Worm (Caenorhabditis elegans) whole organism, L4 larva: Measurements from ENCODE around the gene gdh-1.

Experiments
- D1046.2 ChIP-seq: fragments of 200-800 bp; sonication (Bioruptor generic); IDR thresholded peaks from 2 replicates; pipeline ENCODE4 v1.3.6; 2022; ENCODE audit warnings: missing genetic modification characterization, missing compliant biosample characterization
- F44E2.7 ChIP-seq: fragments of 200-800 bp; sonication (Bioruptor generic); IDR thresholded peaks from 2 replicates; pipeline ENCODE4 v2.1.2; 2022; ENCODE audit warnings: missing genetic modification characterization, missing compliant biosample characterization
- R02D3.7 ChIP-seq: fragments of 150-350 bp; sonication (generic microtip); optimal IDR thresholded peaks from 3 replicates; lab custom pipeline; 2014; ENCODE audit warnings: missing biosample characterization, missing genetic modification characterization
- T20F7.1 ChIP-seq: fragments of 200-800 bp; sonication (Bioruptor generic); optimal IDR thresholded peaks from 2 replicates; lab custom pipeline; 2018; ENCODE audit warnings: mild to moderate bottlenecking, missing genetic modification characterization, missing compliant biosample characterization
- T26A8.4 ChIP-seq: fragments of 200-800 bp; sonication (Bioruptor generic); IDR thresholded peaks from 2 replicates; pipeline ENCODE4 v1.3.6; 2022; ENCODE audit warnings: missing genetic modification characterization, missing compliant biosample characterization
- ZK337.2 ChIP-seq: fragments of 200-800 bp; sonication (Bioruptor generic); IDR thresholded peaks from 2 replicates; pipeline ENCODE4 v1.3.6; 2022; ENCODE audit warnings: missing genetic modification reagents, missing genetic modification characterization, missing compliant biosample characterization
- ZK546.5 ChIP-seq, 2 experiments: sonication (generic microtip); optimal IDR thresholded peaks; 2 replicates each; lab custom pipeline; 2017; ENCODE audit warnings: missing biosample characterization in 2 of 2, missing genetic modification characterization in 2 of 2
- aha-1 ChIP-seq: fragments of 150-350 bp; peaks from one replicate; lab custom pipeline; 2014; ENCODE audit warnings: missing biosample characterization, missing genetic modification characterization
- arid-1 ChIP-seq: fragments of 200-800 bp; sonication (Bioruptor generic); conservative IDR thresholded peaks from 2 replicates; pipeline ENCODE4 v1.3.6; 2022; ENCODE audit warnings: missing genetic modification reagents, missing genetic modification characterization, missing compliant biosample characterization
- ceh-28 ChIP-seq: fragments of 150-350 bp; optimal IDR thresholded peaks from 2 replicates; lab custom pipeline; 2014; ENCODE audit warnings: missing biosample characterization, missing genetic modification reagents, missing genetic modification characterization
- ceh-62 ChIP-seq: sonication (generic microtip); optimal IDR thresholded peaks from 2 replicates; lab custom pipeline; 2017; ENCODE audit warnings: missing biosample characterization, missing genetic modification characterization
- ces-1 ChIP-seq: fragments of 150-350 bp; sonication (generic microtip); optimal IDR thresholded peaks from 4 replicates; lab custom pipeline; 2014; ENCODE audit warnings: missing biosample characterization, missing genetic modification reagents, missing genetic modification characterization
- daf-16 ChIP-seq, 3 experiments: sonication (generic microtip); optimal IDR thresholded peaks; 2 replicates each; lab custom pipeline; 2016 to 2017; ENCODE audit warnings: missing genetic modification characterization in 3 of 3, missing genetic modification reagents in 3 of 3, mild to moderate bottlenecking in 2 of 3, missing compliant biosample characterization in 2 of 3, missing biosample characterization in 1 of 3, moderate library complexity in 1 of 3
- daf-8 ChIP-seq: fragments of 200-800 bp; sonication (Bioruptor generic); IDR thresholded peaks from 2 replicates; pipeline ENCODE4 v1.3.6; 2022; ENCODE audit warnings: missing genetic modification characterization, missing compliant biosample characterization
- dmd-6 ChIP-seq: fragments of 200-800 bp; sonication (Bioruptor generic); IDR thresholded peaks from 2 replicates; pipeline ENCODE4 v1.3.6; 2022; ENCODE audit warnings: missing genetic modification reagents, missing genetic modification characterization, missing compliant biosample characterization
- dmd-8 ChIP-seq: fragments of 200-800 bp; sonication (Bioruptor generic); IDR thresholded peaks from 2 replicates; pipeline ENCODE4 v1.3.6; 2022; ENCODE audit warnings: missing genetic modification characterization, missing compliant biosample characterization
- duxl-1 ChIP-seq: sonication (generic microtip); optimal IDR thresholded peaks from 2 replicates; lab custom pipeline; 2016; ENCODE audit warnings: mild to moderate bottlenecking, missing genetic modification characterization, moderate library complexity, missing compliant biosample characterization; ENCODE audit not compliant: poor library complexity
- dve-1 ChIP-seq: sonication (generic microtip); optimal IDR thresholded peaks from 2 replicates; lab custom pipeline; 2017; ENCODE audit warnings: antibody characterized with exemption, mild to moderate bottlenecking, missing genetic modification characterization, missing compliant biosample characterization; ENCODE audit not compliant: insufficient read depth
- fos-1 ChIP-seq: fragments of 150-350 bp; optimal IDR thresholded peaks from 2 replicates; lab custom pipeline; 2014; ENCODE audit warnings: missing biosample characterization, missing genetic modification characterization
- hif-1 ChIP-seq, 2 experiments: sonication (generic microtip); optimal IDR thresholded peaks; 2 replicates each; lab custom pipeline; 2016 to 2017; ENCODE audit warnings: missing compliant biosample characterization in 2 of 2, missing genetic modification characterization in 2 of 2, missing genetic modification reagents in 2 of 2, missing genotype in 2 of 2, mild to moderate bottlenecking in 1 of 2
- jun-1 ChIP-seq: fragments of 150-350 bp; optimal IDR thresholded peaks from 2 replicates; lab custom pipeline; 2014; ENCODE audit warnings: missing biosample characterization, missing genetic modification reagents, missing genetic modification characterization
- lin-13 ChIP-seq: fragments of 150-350 bp; optimal IDR thresholded peaks from 2 replicates; lab custom pipeline; 2014; ENCODE audit warnings: missing biosample characterization, missing genetic modification reagents, missing genetic modification characterization
- lin-38 ChIP-seq: fragments of 200-800 bp; sonication (Bioruptor generic); IDR thresholded peaks from 2 replicates; pipeline ENCODE4 v1.3.6; 2022; ENCODE audit warnings: missing genetic modification reagents, missing genetic modification characterization, missing compliant biosample characterization
- lsy-2 ChIP-seq, 2 experiments: fragments of 150-350 bp in 1 of 2; sonication (generic microtip) in 1 of 2; optimal IDR thresholded peaks; 2 replicates each; lab custom pipeline; 2014 to 2017; ENCODE audit warnings: missing biosample characterization in 2 of 2, missing genetic modification characterization in 2 of 2
- madf-5 ChIP-seq, 2 experiments: fragments of 200-800 bp; sonication (Bioruptor generic); IDR thresholded peaks; 2 replicates each; pipeline ENCODE4 v1.3.6; 2022; ENCODE audit warnings: missing compliant biosample characterization in 2 of 2, missing genetic modification characterization in 2 of 2
- mes-2 ChIP-seq: sonication (generic microtip); optimal IDR thresholded peaks from 2 replicates; lab custom pipeline; 2016; ENCODE audit warnings: missing genotype, mild to moderate bottlenecking, missing genetic modification characterization, missing compliant biosample characterization; ENCODE audit not compliant: poor library complexity, severe bottlenecking
- mxl-2 ChIP-seq: fragments of 200-800 bp; sonication (Bioruptor generic); conservative IDR thresholded peaks from 2 replicates; pipeline ENCODE4 v1.3.6; 2022; ENCODE audit warnings: missing genetic modification reagents, missing genetic modification characterization, missing compliant biosample characterization
- mxl-3 ChIP-seq: fragments of 200-800 bp; sonication (Bioruptor generic); optimal IDR thresholded peaks from 2 replicates; lab custom pipeline; 2018; ENCODE audit warnings: mild to moderate bottlenecking, missing genetic modification characterization, missing compliant biosample characterization
- nhr-10 ChIP-seq: fragments of 150-350 bp; optimal IDR thresholded peaks from 2 replicates; lab custom pipeline; 2014; ENCODE audit warnings: missing biosample characterization, missing genetic modification characterization
- nhr-102 ChIP-seq: sonication (generic microtip); optimal IDR thresholded peaks from 2 replicates; lab custom pipeline; 2016; ENCODE audit warnings: mild to moderate bottlenecking, missing genetic modification characterization, moderate library complexity, missing compliant biosample characterization
- nhr-11 ChIP-seq: fragments of 150-350 bp; optimal IDR thresholded peaks from 2 replicates; lab custom pipeline; 2014; ENCODE audit warnings: missing biosample characterization, missing genetic modification characterization
- nhr-28 ChIP-seq: fragments of 150-350 bp; optimal IDR thresholded peaks from 2 replicates; lab custom pipeline; 2014; ENCODE audit warnings: missing biosample characterization, missing genetic modification characterization
- nhr-42 ChIP-seq: fragments of 200-800 bp; sonication (Bioruptor generic); IDR thresholded peaks from 2 replicates; pipeline ENCODE4 v1.3.6; 2022; ENCODE audit warnings: missing genetic modification characterization, missing compliant biosample characterization
- nhr-48 ChIP-seq: sonication (generic microtip); optimal IDR thresholded peaks from 2 replicates; lab custom pipeline; 2016; ENCODE audit warnings: mild to moderate bottlenecking, missing genetic modification characterization, missing compliant biosample characterization
- nhr-6 ChIP-seq: fragments of 150-350 bp; optimal IDR thresholded peaks from 2 replicates; lab custom pipeline; 2014; ENCODE audit warnings: missing biosample characterization, missing genetic modification characterization
- nhr-77 ChIP-seq: fragments of 150-350 bp; optimal IDR thresholded peaks from 2 replicates; lab custom pipeline; 2014; ENCODE audit warnings: missing biosample characterization, missing genetic modification characterization
- pha-4 ChIP-seq, 2 experiments: fragments of 150-350 bp in 1 of 2; fragments of 200-800 bp in 1 of 2; sonication (Bioruptor generic) in 1 of 2; IDR thresholded peaks in 1 of 2; optimal IDR thresholded peaks in 1 of 2; 2 replicates each; pipeline versions ENCODE4 v1.3.6 to Lab custom; 2014 to 2022; ENCODE audit warnings: missing genetic modification characterization in 2 of 2, missing genetic modification reagents in 2 of 2, missing biosample characterization in 1 of 2, missing compliant biosample characterization in 1 of 2
- pqm-1 ChIP-seq: sonication (generic microtip); optimal IDR thresholded peaks from 2 replicates; lab custom pipeline; 2017; ENCODE audit warnings: missing biosample characterization, missing genetic modification characterization
- rbr-2 ChIP-seq: sonication (generic microtip); optimal IDR thresholded peaks from 2 replicates; lab custom pipeline; 2016; ENCODE audit warnings: missing genotype, missing genetic modification characterization, missing compliant biosample characterization
- sdz-12 ChIP-seq: fragments of 200-800 bp; sonication (Bioruptor generic); optimal IDR thresholded peaks from 2 replicates; lab custom pipeline; 2018; ENCODE audit warnings: mild to moderate bottlenecking, missing genetic modification characterization, missing compliant biosample characterization
- set-16 ChIP-seq: fragments of 200-800 bp; sonication (Bioruptor generic); IDR thresholded peaks from 2 replicates; pipeline ENCODE4 v1.3.6; 2022; ENCODE audit warnings: missing genetic modification reagents, missing genetic modification characterization, missing compliant biosample characterization
- snpc-4 ChIP-seq: fragments of 150-350 bp; optimal IDR thresholded peaks from 2 replicates; lab custom pipeline; 2014; ENCODE audit warnings: missing biosample characterization, missing genetic modification characterization
- spr-1 ChIP-seq: sonication (generic microtip); optimal IDR thresholded peaks from 2 replicates; lab custom pipeline; 2016; ENCODE audit warnings: mild to moderate bottlenecking, missing genetic modification characterization, missing compliant biosample characterization
- tag-97 ChIP-seq: fragments of 200-800 bp; sonication (Bioruptor generic); IDR thresholded peaks from 2 replicates; pipeline ENCODE4 v1.3.6; 2022; ENCODE audit warnings: missing genetic modification characterization, missing compliant biosample characterization
- unc-130 ChIP-seq: sonication (generic microtip); optimal IDR thresholded peaks from 2 replicates; lab custom pipeline; 2016; ENCODE audit warnings: missing genetic modification reagents, missing genetic modification characterization, missing compliant biosample characterization
- zag-1 ChIP-seq: fragments of 150-350 bp; optimal IDR thresholded peaks from 2 replicates; lab custom pipeline; 2014; ENCODE audit warnings: missing biosample characterization, missing genetic modification characterization
- zip-11 ChIP-seq: fragments of 200-800 bp; sonication (Bioruptor generic); IDR thresholded peaks from 2 replicates; pipeline ENCODE4 v1.3.6; 2022; ENCODE audit warnings: missing genetic modification characterization, missing compliant biosample characterization
- zip-2 ChIP-seq: fragments of 150-350 bp; optimal IDR thresholded peaks from 2 replicates; lab custom pipeline; 2014; ENCODE audit warnings: missing biosample characterization, missing genetic modification characterization
- ztf-7 ChIP-seq: fragments of 150-350 bp; optimal IDR thresholded peaks from 2 replicates; lab custom pipeline; 2014; ENCODE audit warnings: missing biosample characterization, missing genetic modification characterization

Gene gdh-1

ce11 chrIV:11914837-11915737 is 38.0 kb upstream of the gdh-1 start, which contains the start of gene fat-6 (continued):
- no peak for TF ChIP-seq F44E2.7 (GFP tag; lab: Robert Waterston, UW)
- TF ChIP-seq lsy-2 (tag; optimal IDR thresholded peaks at IDR 0.05; lab: Kevin White, UChicago) = peak in 1 of 2 experiments; percentile 18
- TF ChIP-seq ces-1 = no peak
- peak; percentile 52 for TF ChIP-seq nhr-10
- no peak for TF ChIP-seq nhr-6 (tag; lab: Kevin White, UChicago)
- no peak for TF ChIP-seq mes-2 (tag; lab: Kevin White, UChicago)
- TF ChIP-seq R02D3.7 (tag; lab: Kevin White, UChicago) = no peak
- TF ChIP-seq nhr-42 = no peak
- peak; percentile 38 for TF ChIP-seq nhr-48
- TF ChIP-seq ceh-62 (tag; lab: Kevin White, UChicago) = no peak
- TF ChIP-seq ceh-28 (tag; lab: Kevin White, UChicago) = no peak
- peak; percentile 30; the same call in 1 of the 2 replicates for TF ChIP-seq T26A8.4 (GFP tag; lab: Robert Waterston, UW)
- TF ChIP-seq snpc-4 (tag; lab: Kevin White, UChicago) = no peak
- no peak for TF ChIP-seq zag-1 (tag; lab: Kevin White, UChicago)
- TF ChIP-seq spr-1 = no peak
- TF ChIP-seq nhr-28 (tag; lab: Kevin White, UChicago) = peak; percentile 84
- TF ChIP-seq dmd-6 (GFP tag; lab: Robert Waterston, UW) = peak; percentile 26; the same call in 1 of the 2 replicates
- no peak for TF ChIP-seq ZK546.5 (tag; optimal IDR thresholded peaks at IDR 0.05; lab: Kevin White, UChicago)
- no peak for TF ChIP-seq jun-1 (tag; lab: Kevin White, UChicago)
- 0 out of 2 replicates have a peak, but pooled peaks have one; percentile 14 for TF ChIP-seq D1046.2
- peak; percentile 55 for TF ChIP-seq dve-1
- TF ChIP-seq set-16 = no peak
- no peak for TF ChIP-seq ztf-7 (tag; lab: Kevin White, UChicago)
- peak; percentile 16 for TF ChIP-seq mxl-3 (GFP tag; lab: Kevin White, UChicago)
- TF ChIP-seq unc-130 (GFP tag; lab: Kevin White, UChicago) = no peak
- TF ChIP-seq aha-1 = peak; percentile 66
- no peak for TF ChIP-seq tag-97 (GFP tag; lab: Robert Waterston, UW)
- no peak for TF ChIP-seq nhr-11 (tag; lab: Kevin White, UChicago)
- no peak for TF ChIP-seq hif-1 (tag; optimal IDR thresholded peaks at IDR 0.05; lab: Kevin White, UChicago)
- no peak for TF ChIP-seq arid-1
- TF ChIP-seq pqm-1 = no peak
- peak; percentile 35 for TF ChIP-seq lin-38
- no peak for TF ChIP-seq mxl-2 (GFP tag; lab: Robert Waterston, UW)
- no peak for TF ChIP-seq nhr-102
- TF ChIP-seq zip-2 (tag; lab: Kevin White, UChicago) = no peak
- no peak for TF ChIP-seq daf-8 (GFP tag; lab: Robert Waterston, UW)
- TF ChIP-seq sdz-12 (GFP tag; lab: Kevin White, UChicago) = no peak
- TF ChIP-seq daf-16 (GFP tag; optimal IDR thresholded peaks at IDR 0.05; lab: Kevin White, UChicago) = no peak
- peak; percentile 58 for TF ChIP-seq daf-16 (tag; optimal IDR thresholded peaks at IDR 0.05; lab: Kevin White, UChicago)
- no peak for TF ChIP-seq pha-4 (GFP tag; IDR thresholded peaks at IDR 0.05; lab: Robert Waterston, UW)
- no peak for TF ChIP-seq pha-4 (tag; optimal IDR thresholded peaks at IDR 0.05; lab: Kevin White, UChicago)
- no peak for TF ChIP-seq zip-11 (GFP tag; lab: Robert Waterston, UW)
- peak; percentile 34 for TF ChIP-seq T20F7.1 (GFP tag; lab: Kevin White, UChicago)
- peak; percentile 9; the same call in 1 of the 2 replicates for TF ChIP-seq ZK337.2 (GFP tag; lab: Robert Waterston, UW)
- TF ChIP-seq fos-1 (tag; lab: Kevin White, UChicago) = no peak
- no peak for TF ChIP-seq lin-13 (GFP tag; lab: Kevin White, UChicago)
- TF ChIP-seq rbr-2 = peak; percentile 11
- TF ChIP-seq madf-5 (GFP tag; IDR thresholded peaks at IDR 0.05; lab: Robert Waterston, UW) = 0 out of 4 replicates have a peak, but pooled peaks of 1 of the 2 experiments have one; percentile 51
- no peak for TF ChIP-seq duxl-1 (tag; lab: Kevin White, UChicago)
- TF ChIP-seq dmd-8 (GFP tag; lab: Robert Waterston, UW) = no peak
- TF ChIP-seq nhr-77 = peak; percentile 81
